Fruit fly (Drosophila melanogaster): ENCODE data around the gene CG11726.

dm6 chr3L:11369778-11370684, 24.5 kb upstream of the CG11726 start:
- TF ChIP-seq CG33017 (tag; optimal IDR thresholded peaks at IDR 0.05): no peak
- no peak for TF ChIP-seq CG7101 (tag; optimal IDR thresholded peaks at IDR 0.05)
- no peak for TF ChIP-seq CG5204 (GFP tag; optimal IDR thresholded peaks at IDR 0.05)
- no peak for TF ChIP-seq CG7045 (GFP tag; optimal IDR thresholded peaks at IDR 0.05)
- no peak for TF ChIP-seq CG14711 (tag; optimal IDR thresholded peaks at IDR 0.05)
- no peak for TF ChIP-seq Clk (GFP tag; optimal IDR thresholded peaks at IDR 0.05)
- no peak for TF ChIP-seq kay (GFP tag; ENCODE audit: borderline replicate concordance)
- no peak for TF ChIP-seq Mnt (GFP tag; optimal IDR thresholded peaks at IDR 0.05)
